Worm (Caenorhabditis elegans): ENCODE results near the gene set-4.

- TF ChIP-seq nhr-12 (tag; optimal IDR thresholded peaks at IDR 0.05) (no peak), ztf-4 (tag; optimal IDR thresholded peaks at IDR 0.05) (no peak), mep-1 (tag; optimal IDR thresholded peaks at IDR 0.05) (no peak), sup-37 (GFP tag; optimal IDR thresholded peaks at IDR 0.05) (no peak)
These were observed 27.9 kb downstream of the set-4 start, which contains the start of gene C29F5.1 for ce11 chrII:6303209-6303740.
